Worm (Caenorhabditis elegans) whole organism, early embryonic: Measurements from ENCODE around the gene folt-1.

ENCODE experiments used
- B0310.2 ChIP-seq: sonication (generic microtip); optimal IDR thresholded peaks from 2 replicates; lab custom pipeline; 2016; ENCODE audit warnings: mild to moderate bottlenecking, missing genetic modification characterization, missing compliant biosample characterization
- F13C5.2 ChIP-seq: sonication (generic microtip); optimal IDR thresholded peaks from 2 replicates; lab custom pipeline; 2017; ENCODE audit warnings: mild to moderate bottlenecking, missing genetic modification characterization, inconsistent platforms, missing compliant biosample characterization
- aly-1 ChIP-seq: sonication (generic microtip); optimal IDR thresholded peaks from 2 replicates; lab custom pipeline; 2016; ENCODE audit warnings: missing genetic modification characterization, missing compliant biosample characterization
- ama-1 ChIP-seq: fragments of 150-350 bp; optimal IDR thresholded peaks from 2 replicates; lab custom pipeline; 2014
- ceh-13 ChIP-seq: fragments of 200-800 bp; sonication (Bioruptor generic); optimal IDR thresholded peaks from 2 replicates; lab custom pipeline; 2018; ENCODE audit warnings: mild to moderate bottlenecking, missing genetic modification characterization, missing compliant biosample characterization
- ceh-36 ChIP-seq: sonication (generic microtip); optimal IDR thresholded peaks from 2 replicates; lab custom pipeline; 2016; ENCODE audit warnings: missing genetic modification characterization, inconsistent platforms, missing compliant biosample characterization
- ets-7 ChIP-seq: sonication (generic microtip); optimal IDR thresholded peaks from 2 replicates; lab custom pipeline; 2016; ENCODE audit warnings: missing genotype, missing genetic modification characterization, missing compliant biosample characterization
- flt-1 ChIP-seq: fragments of 200-800 bp; sonication (Bioruptor generic); IDR thresholded peaks from 2 replicates; pipeline ENCODE4 v1.3.6; 2022; ENCODE audit warnings: missing genetic modification characterization, missing compliant biosample characterization
- hmbx-1 ChIP-seq: sonication (generic microtip); optimal IDR thresholded peaks from 2 replicates; lab custom pipeline; 2016; ENCODE audit warnings: mild to moderate bottlenecking, missing genetic modification characterization, missing compliant biosample characterization
- hmg-4 ChIP-seq: fragments of 200-800 bp; sonication (Bioruptor generic); optimal IDR thresholded peaks from 2 replicates; lab custom pipeline; 2018; ENCODE audit warnings: mild to moderate bottlenecking, missing genetic modification characterization, missing compliant biosample characterization
- hnd-1 ChIP-seq: sonication (generic microtip); optimal IDR thresholded peaks from 2 replicates; lab custom pipeline; 2016; ENCODE audit warnings: missing genetic modification characterization, missing compliant biosample characterization
- pes-1 ChIP-seq: fragments of 200-800 bp; sonication (Bioruptor generic); IDR thresholded peaks from 2 replicates; pipeline ENCODE4 v1.3.6; 2022; ENCODE audit warnings: missing genetic modification reagents, missing genetic modification characterization, missing compliant biosample characterization
- scrt-1 ChIP-seq: fragments of 200-800 bp; sonication (Bioruptor generic); IDR thresholded peaks from 2 replicates; pipeline ENCODE4 v1.3.6; 2022; ENCODE audit warnings: missing genetic modification characterization, missing compliant biosample characterization
- sea-1 ChIP-seq: fragments of 200-800 bp; sonication (Bioruptor generic); conservative IDR thresholded peaks from 2 replicates; pipeline ENCODE4 v1.3.6; 2022; ENCODE audit warnings: missing genetic modification characterization, missing compliant biosample characterization
- tbx-11 ChIP-seq: fragments of 200-800 bp; sonication (Bioruptor generic); IDR thresholded peaks from 2 replicates; pipeline ENCODE4 v1.3.6; 2022; ENCODE audit warnings: missing genetic modification characterization, missing compliant biosample characterization
- tbx-37 ChIP-seq: fragments of 200-800 bp; sonication (Bioruptor generic); conservative IDR thresholded peaks from 2 replicates; pipeline ENCODE4 v1.3.6; 2022; ENCODE audit warnings: missing genetic modification reagents, missing genetic modification characterization, missing compliant biosample characterization
- tra-4 ChIP-seq: sonication (generic microtip); optimal IDR thresholded peaks from 2 replicates; lab custom pipeline; 2017; ENCODE audit warnings: missing genetic modification characterization, missing compliant biosample characterization

The folt-1 gene

DNA sequence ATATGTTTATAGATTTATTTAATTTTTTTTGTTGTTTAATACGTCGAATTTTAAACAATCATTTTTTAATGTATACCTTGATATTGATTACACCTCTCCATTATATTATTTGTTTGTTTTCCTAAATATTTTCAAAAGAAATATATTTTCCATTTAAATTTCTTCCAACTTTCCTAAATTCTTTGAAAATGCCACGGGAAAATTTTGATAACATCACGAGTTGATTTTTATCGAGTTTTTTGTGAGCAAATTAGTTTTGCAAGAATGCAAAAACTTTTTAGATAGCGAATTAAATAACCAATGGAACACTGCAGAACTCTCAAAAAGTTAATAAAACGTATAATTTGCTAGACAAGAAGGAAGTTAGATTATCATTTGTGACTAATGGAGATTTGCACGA, 16.7 kb downstream of the folt-1 start, which contains the start of gene srg-42:
Gene srg-42, minus strand, starts transcription at position 101 of the 400 bp plus-strand sequence.
- no peak for TF ChIP-seq pes-1 (GFP tag; lab: Robert Waterston, UW)
- TF ChIP-seq scrt-1 (GFP tag; lab: Robert Waterston, UW): no peak
- TF ChIP-seq ceh-13 (GFP tag; lab: Kevin White, UChicago): no peak
- TF ChIP-seq ets-7: no peak
- no peak for TF ChIP-seq tbx-37 (GFP tag; lab: Robert Waterston, UW)
- TF ChIP-seq sea-1 (GFP tag; lab: Robert Waterston, UW): no peak
- no peak for TF ChIP-seq hmbx-1 (tag; lab: Kevin White, UChicago)
- TF ChIP-seq ama-1 (lab: Kevin White, UChicago): no peak
- no peak for TF ChIP-seq aly-1 (tag; lab: Kevin White, UChicago)
- no peak for TF ChIP-seq tra-4

DNA sequence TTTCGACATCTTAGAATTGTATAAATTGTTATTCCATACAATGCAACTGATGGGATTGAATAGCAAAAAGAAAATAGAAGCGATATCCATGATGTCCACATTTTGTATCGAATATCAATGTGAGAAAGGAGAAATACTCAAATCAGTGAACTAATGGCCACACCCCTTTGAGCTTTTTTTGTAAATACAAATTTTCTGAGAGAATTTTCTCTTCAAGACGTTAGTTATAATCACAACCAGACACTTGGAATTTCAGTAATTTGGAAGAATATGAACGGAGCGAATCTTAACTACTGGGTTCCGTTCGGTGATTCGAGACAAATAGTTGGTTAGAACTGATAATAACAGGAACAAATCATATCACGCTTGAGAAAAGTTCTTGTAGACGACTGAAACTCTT, 20.5 kb downstream of the folt-1 start, which contains the start of gene srg-41:
Gene srg-41, minus strand, starts transcription at position 101 of the 400 bp plus-strand sequence.
- no peak for TF ChIP-seq tbx-37 (GFP tag; lab: Robert Waterston, UW)
- TF ChIP-seq B0310.2 (tag; lab: Kevin White, UChicago): no peak

DNA sequence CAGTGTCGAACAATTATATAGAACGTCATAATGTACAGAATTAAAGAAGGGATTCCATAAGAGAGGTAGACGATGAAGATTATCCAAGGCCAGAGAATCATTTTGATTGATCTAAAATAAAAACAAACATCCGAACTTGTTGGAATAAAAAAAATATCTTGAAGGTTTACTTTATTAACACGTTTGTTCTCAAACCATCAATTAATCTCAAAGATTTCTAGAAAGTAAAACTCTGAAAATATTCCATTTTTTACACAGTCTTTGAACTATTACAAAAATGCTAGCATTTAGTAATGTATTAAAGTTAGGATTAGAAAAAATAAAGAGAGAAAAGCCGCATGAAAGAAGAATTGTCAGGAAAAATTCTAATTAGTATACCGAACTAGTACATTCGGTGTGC, 23.2 kb downstream of the folt-1 start, which contains the start of gene srg-40:
Gene srg-40, minus strand, starts transcription at position 101 of the 400 bp plus-strand sequence.
- TF ChIP-seq ceh-13 (GFP tag; lab: Kevin White, UChicago) (no peak), sea-1 (GFP tag; lab: Robert Waterston, UW) (no peak), tbx-37 (GFP tag; lab: Robert Waterston, UW) (no peak), ets-7 (no peak), pes-1 (GFP tag; lab: Robert Waterston, UW) (no peak), F13C5.2 (tag; lab: Kevin White, UChicago) (no peak), ceh-36 (tag; lab: Kevin White, UChicago) (no peak), tra-4 (no peak), aly-1 (tag; lab: Kevin White, UChicago) (no peak), scrt-1 (GFP tag; lab: Robert Waterston, UW) (no peak), flt-1 (GFP tag; lab: Robert Waterston, UW) (no peak), B0310.2 (tag; lab: Kevin White, UChicago) (no peak), hnd-1 (tag; lab: Kevin White, UChicago) (no peak), tbx-11 (GFP tag; lab: Robert Waterston, UW) (no peak), ama-1 (lab: Kevin White, UChicago) (no peak), hmbx-1 (tag; lab: Kevin White, UChicago) (no peak), hmg-4 (no peak)

DNA sequence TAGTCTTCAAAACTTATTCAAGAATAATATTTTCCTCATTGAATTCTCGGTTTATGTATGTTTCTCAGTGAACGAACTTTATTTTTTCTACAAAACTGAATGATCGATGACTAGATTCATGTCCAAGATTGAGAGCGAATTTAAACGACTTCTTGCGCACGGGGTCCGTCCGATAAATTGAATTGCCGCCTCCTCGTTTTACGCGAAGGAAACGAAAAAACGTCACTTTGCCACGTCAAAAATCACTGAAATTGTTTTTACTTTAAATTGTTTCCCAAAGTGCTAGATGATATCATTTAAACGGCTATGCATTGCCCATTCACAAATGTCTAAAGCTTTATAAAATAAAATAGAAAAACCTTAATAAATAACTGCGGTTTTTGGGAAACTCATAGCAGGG, 26.5 kb downstream of the folt-1 start:
- TF ChIP-seq hmg-4: no peak
- TF ChIP-seq aly-1 (tag; lab: Kevin White, UChicago): no peak

DNA sequence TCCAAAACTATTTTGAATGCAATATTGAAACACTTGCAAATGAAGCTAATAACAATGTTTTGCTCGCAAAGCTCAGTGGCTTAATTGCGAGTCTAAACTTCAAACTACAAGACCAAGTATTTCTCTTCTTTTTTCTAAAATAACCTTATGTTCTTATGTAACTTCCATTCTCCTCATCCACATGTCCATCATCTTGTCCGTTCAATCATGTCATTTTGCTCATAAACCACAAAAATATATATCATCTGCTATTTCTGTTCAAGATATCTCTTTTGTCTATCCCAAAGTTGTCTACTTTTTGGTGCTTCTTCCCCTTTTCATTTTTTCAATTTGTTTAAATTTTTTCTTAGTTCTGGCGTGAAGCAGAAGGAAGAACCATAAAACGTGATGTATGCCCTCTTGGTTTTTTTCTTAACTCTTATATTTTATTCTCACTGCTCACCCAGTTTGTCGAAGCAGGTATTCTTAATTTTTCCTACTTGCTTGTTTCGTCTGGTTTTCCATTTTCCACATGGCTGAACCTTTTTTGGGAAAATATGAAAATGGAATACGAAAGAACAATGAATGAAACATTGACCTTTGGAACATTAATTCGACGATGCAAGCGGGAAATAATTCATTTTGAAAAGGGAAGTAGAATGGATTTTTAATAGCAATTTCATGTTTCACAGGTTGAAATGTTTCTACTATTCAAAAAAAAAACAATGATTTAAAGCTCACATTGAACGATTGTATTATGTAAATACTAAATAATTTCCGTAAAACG, 29.5 kb downstream of the folt-1 start:
- TF ChIP-seq ama-1 (lab: Kevin White, UChicago): no peak
- no peak for TF ChIP-seq B0310.2 (tag; lab: Kevin White, UChicago)
- no peak for TF ChIP-seq sea-1 (GFP tag; lab: Robert Waterston, UW)
- TF ChIP-seq ets-7: no peak
- no peak for TF ChIP-seq pes-1 (GFP tag; lab: Robert Waterston, UW)
- no peak for TF ChIP-seq tra-4
- no peak for TF ChIP-seq ceh-13 (GFP tag; lab: Kevin White, UChicago)
- TF ChIP-seq ceh-36 (tag; lab: Kevin White, UChicago): no peak
- no peak for TF ChIP-seq F13C5.2 (tag; lab: Kevin White, UChicago)
- no peak for TF ChIP-seq tbx-37 (GFP tag; lab: Robert Waterston, UW)
- TF ChIP-seq aly-1 (tag; lab: Kevin White, UChicago): no peak
- no peak for TF ChIP-seq hmbx-1 (tag; lab: Kevin White, UChicago)
- no peak for TF ChIP-seq hnd-1 (tag; lab: Kevin White, UChicago)
- TF ChIP-seq tbx-11 (GFP tag; lab: Robert Waterston, UW): no peak
- TF ChIP-seq hmg-4: no peak

DNA sequence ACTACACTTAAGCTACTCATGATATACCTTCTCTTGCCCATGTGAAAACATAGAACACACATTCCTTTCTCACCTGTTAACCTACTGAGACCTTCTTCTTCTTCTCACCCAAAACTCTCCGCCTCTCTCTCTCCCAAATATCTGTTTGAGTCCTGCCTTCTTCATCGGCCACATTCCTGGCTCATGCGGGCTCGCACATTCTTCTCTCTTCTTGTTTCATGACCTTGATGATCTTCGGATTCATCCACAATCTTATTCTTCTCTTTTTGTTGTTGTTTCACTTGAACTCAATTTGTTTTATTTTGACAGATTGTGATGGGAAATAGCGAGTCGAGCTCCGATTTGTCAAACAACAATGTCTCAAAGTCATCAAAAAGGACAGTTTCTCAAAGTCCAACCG, 30.6 kb downstream of the folt-1 start, which contains the start of gene T19C4.5:
Gene T19C4.5, plus strand, starts transcription at position 308 of the 400 bp plus-strand sequence.
- TF ChIP-seq flt-1 (GFP tag; lab: Robert Waterston, UW) (no peak), ets-7 (no peak), tbx-11 (GFP tag; lab: Robert Waterston, UW) (no peak), hmg-4 (no peak)

DNA sequence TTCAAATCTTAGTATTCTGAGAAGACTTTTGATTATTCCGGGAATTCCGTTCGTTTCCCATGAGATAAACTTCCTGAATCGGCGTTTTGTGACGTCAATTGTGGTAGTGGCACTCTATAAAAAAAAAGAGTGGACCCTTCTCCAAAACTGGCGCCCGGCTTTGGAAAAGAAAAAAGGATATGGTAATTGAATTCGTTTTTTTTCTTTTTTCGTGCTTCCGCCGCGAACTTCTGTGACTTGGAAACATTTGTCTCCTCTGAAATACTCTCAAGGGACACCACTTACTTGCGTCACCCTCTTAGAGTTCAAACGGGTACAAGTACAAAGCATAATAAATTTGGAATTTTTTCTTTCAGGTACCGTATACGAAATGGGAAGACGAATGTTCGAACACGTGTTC, 31.4 kb downstream of the folt-1 start:
- TF ChIP-seq F13C5.2 (tag; lab: Kevin White, UChicago): no peak
- TF ChIP-seq ceh-36 (tag; lab: Kevin White, UChicago): no peak

DNA sequence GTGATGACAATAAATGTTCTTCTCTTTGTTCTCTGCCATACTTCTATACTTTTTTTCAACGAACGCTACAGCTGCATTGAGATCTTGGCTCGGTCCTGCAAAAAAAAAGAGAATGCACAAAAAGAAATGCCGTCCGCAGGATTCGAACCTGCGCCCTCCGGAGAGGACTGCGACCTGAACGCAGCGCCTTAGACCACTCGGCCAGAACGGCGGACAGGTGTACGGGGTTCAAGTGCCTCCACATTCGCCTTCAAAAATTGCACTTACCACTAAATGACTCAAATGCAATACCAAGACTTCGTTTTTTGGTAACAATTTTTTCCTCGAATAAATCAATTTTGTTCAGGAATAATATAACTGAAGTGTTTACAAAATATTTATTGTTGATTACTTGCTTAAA, 33.4 kb downstream of the folt-1 start:
- no peak for TF ChIP-seq flt-1 (GFP tag; lab: Robert Waterston, UW)
- TF ChIP-seq ets-7: no peak
- TF ChIP-seq aly-1 (tag; lab: Kevin White, UChicago): no peak
- no peak for TF ChIP-seq tbx-11 (GFP tag; lab: Robert Waterston, UW)
- no peak for TF ChIP-seq ama-1 (lab: Kevin White, UChicago)
- no peak; the same call in 1 of the 2 replicates for TF ChIP-seq pes-1 (GFP tag; lab: Robert Waterston, UW)
- no peak for TF ChIP-seq hmbx-1 (tag; lab: Kevin White, UChicago)
- TF ChIP-seq tra-4: no peak
- TF ChIP-seq sea-1 (GFP tag; lab: Robert Waterston, UW): no peak
- no peak for TF ChIP-seq F13C5.2 (tag; lab: Kevin White, UChicago)
- TF ChIP-seq hmg-4: no peak
- TF ChIP-seq ceh-13 (GFP tag; lab: Kevin White, UChicago): no peak
- no peak for TF ChIP-seq scrt-1 (GFP tag; lab: Robert Waterston, UW)
- no peak for TF ChIP-seq hnd-1 (tag; lab: Kevin White, UChicago)
- TF ChIP-seq B0310.2 (tag; lab: Kevin White, UChicago): no peak
- no peak for TF ChIP-seq ceh-36 (tag; lab: Kevin White, UChicago)
- no peak for TF ChIP-seq tbx-37 (GFP tag; lab: Robert Waterston, UW)
